Worm (Caenorhabditis elegans) whole organism, L4 larva: ENCODE data around the gene kin-30.

Experiments
- lin-13 ChIP-seq: fragments of 150-350 bp; optimal IDR thresholded peaks from 2 replicates; lab custom pipeline; 2014; ENCODE audit warnings: missing biosample characterization, missing genetic modification reagents, missing genetic modification characterization
- nhr-11 ChIP-seq: fragments of 150-350 bp; optimal IDR thresholded peaks from 2 replicates; lab custom pipeline; 2014; ENCODE audit warnings: missing biosample characterization, missing genetic modification characterization

DNA sequence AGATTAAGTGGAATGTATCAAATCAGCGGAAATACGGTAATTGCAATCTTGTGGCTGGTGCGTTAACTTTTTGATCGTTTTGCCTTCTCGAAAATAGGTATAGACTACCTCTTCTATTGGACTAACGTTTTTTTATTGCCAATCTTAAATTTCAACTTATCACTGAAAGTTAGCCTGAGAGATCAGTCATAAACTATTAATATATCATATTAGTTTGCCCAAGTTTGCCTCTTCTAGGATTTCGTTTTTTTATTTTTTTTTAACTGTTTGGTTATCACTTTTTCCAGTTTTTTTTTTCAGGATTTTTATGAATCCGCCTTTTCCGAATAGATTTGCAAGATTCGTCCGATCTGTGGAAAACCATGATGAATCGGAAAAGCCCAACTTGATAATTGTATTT lies at the start of gene kin-30:
- TF ChIP-seq nhr-11 (no peak), lin-13 (GFP tag; lab: Kevin White, UChicago) (no peak)
